Worm (Caenorhabditis elegans): ENCODE data around the gene clec-202.

DNA sequence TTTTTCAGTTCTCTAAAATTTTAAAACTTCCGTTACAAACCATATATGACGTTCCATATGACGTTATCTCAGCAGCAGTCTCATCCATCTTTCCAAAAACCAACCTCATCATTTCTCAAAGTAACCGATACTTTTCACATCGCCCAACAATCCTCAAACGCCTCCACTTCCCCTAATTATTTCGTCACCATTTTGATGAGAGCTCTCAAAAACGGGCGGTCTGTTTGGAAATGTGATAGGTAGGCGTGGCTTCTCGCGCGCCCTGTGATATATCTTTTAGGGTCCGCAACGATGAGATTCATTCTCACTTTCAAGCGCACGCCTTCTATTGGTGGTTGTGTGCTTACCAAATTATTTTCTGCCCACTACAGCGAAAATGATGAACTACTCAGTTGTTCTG lies 7.0 kb downstream of the clec-202 start, which contains the start of gene trh-1:
- TF ChIP-seq ref-1 (GFP tag; conservative IDR thresholded peaks at IDR 0.05) = no peak
- TF ChIP-seq ztf-23 (GFP tag; IDR thresholded peaks at IDR 0.05) = no peak
- TF ChIP-seq T22C8.4 (GFP tag; IDR thresholded peaks at IDR 0.05) = no peak
- TF ChIP-seq flt-1 (GFP tag; IDR thresholded peaks at IDR 0.05) = no peak
- no peak for TF ChIP-seq ztf-29 (GFP tag; IDR thresholded peaks at IDR 0.05)
- TF ChIP-seq klf-2 (GFP tag; conservative IDR thresholded peaks at IDR 0.05) = no peak
- no peak for TF ChIP-seq tab-1 (GFP tag; IDR thresholded peaks at IDR 0.05)
